Worm (Caenorhabditis elegans) whole organism, L2 larva: ENCODE measurements around the gene R04B3.2.

ENCODE experiments used
- alr-1 ChIP-seq: fragments of 150-350 bp; optimal IDR thresholded peaks from 2 replicates; lab custom pipeline; 2014; ENCODE audit warnings: missing biosample characterization, missing genetic modification characterization
- blmp-1 ChIP-seq: sonication (generic microtip); optimal IDR thresholded peaks from 2 replicates; lab custom pipeline; 2017; ENCODE audit warnings: missing genetic modification characterization, mild to moderate bottlenecking, missing compliant biosample characterization, antibody characterized with exemption, moderate library complexity; ENCODE audit not compliant: insufficient read depth
- ceh-82 ChIP-seq: fragments of 150-350 bp; optimal IDR thresholded peaks from 2 replicates; lab custom pipeline; 2014; ENCODE audit warnings: missing biosample characterization, missing genetic modification characterization
- lin-13 ChIP-seq: fragments of 150-350 bp; optimal IDR thresholded peaks from 2 replicates; lab custom pipeline; 2014; ENCODE audit warnings: missing biosample characterization, missing genetic modification reagents, missing genetic modification characterization
- nhr-129 ChIP-seq: fragments of 150-350 bp; optimal IDR thresholded peaks from 2 replicates; lab custom pipeline; 2014; ENCODE audit warnings: missing biosample characterization, missing genetic modification characterization
- skn-1 ChIP-seq: sonication (generic microtip); optimal IDR thresholded peaks from 2 replicates; lab custom pipeline; 2017; ENCODE audit warnings: missing biosample characterization, missing genetic modification characterization
- snpc-4 ChIP-seq: fragments of 150-350 bp; optimal IDR thresholded peaks from 2 replicates; lab custom pipeline; 2014; ENCODE audit warnings: missing biosample characterization, missing genetic modification characterization
- unc-62 ChIP-seq: fragments of 150-350 bp; optimal IDR thresholded peaks from 2 replicates; lab custom pipeline; 2014; ENCODE audit warnings: missing biosample characterization, missing genetic modification reagents, missing genetic modification characterization
- ztf-11 ChIP-seq: sonication (generic microtip); optimal IDR thresholded peaks from 2 replicates; lab custom pipeline; 2017; ENCODE audit warnings: missing biosample characterization, missing genetic modification characterization

DNA sequence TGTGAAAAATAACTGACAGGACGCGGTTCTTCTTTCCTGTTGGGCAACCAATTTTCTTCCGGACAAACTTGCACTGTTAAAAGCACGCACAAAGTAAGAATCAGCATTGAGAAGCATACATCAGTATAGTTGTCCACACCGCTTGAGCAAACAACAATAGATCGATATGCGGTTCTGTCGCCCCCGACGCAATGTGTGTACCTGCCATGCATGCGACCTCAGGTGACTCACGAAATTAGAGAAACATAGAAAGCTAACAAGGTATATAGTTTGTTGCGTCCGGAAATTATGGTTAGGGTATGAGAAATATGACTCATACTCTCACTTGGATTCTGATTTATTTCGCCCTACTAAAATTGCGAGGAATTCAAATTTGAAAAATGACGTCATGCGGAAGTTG is 9.1 kb upstream of the R04B3.2 start, which contains the start of gene K02E10.6:
- no peak for TF ChIP-seq ztf-11
- no peak for TF ChIP-seq ceh-82
- no peak for TF ChIP-seq blmp-1 (tag; lab: Kevin White, UChicago)
- no peak for TF ChIP-seq alr-1 (tag; lab: Kevin White, UChicago)
- no peak for TF ChIP-seq snpc-4 (tag; lab: Kevin White, UChicago)
- no peak for TF ChIP-seq skn-1
- TF ChIP-seq nhr-129 (tag; lab: Kevin White, UChicago), result no peak
- no peak for TF ChIP-seq unc-62 (GFP tag; lab: Kevin White, UChicago)
- TF ChIP-seq lin-13 (GFP tag; lab: Kevin White, UChicago), result no peak
